Fruit fly (Drosophila melanogaster) whole organism, embryonic: ENCODE data around the gene CG3434.

Experiments used
- CG10543 ChIP-seq: fragments of 200-800 bp; sonication (Bioruptor generic); optimal IDR thresholded peaks from 3 replicates; lab custom pipeline; 2017; ENCODE audit warnings: missing biosample characterization, mild to moderate bottlenecking, missing genetic modification characterization, moderate library complexity
- CG1233 ChIP-seq: fragments of 200-800 bp; sonication (Bioruptor generic); optimal IDR thresholded peaks from 4 replicates; lab custom pipeline; 2018; ENCODE audit warnings: missing biosample characterization, mild to moderate bottlenecking, missing genetic modification characterization
- CG12744 ChIP-seq: fragments of 200-800 bp; sonication (Bioruptor generic); optimal IDR thresholded peaks from 2 replicates; lab custom pipeline; 2016; ENCODE audit warnings: missing biosample characterization, missing genetic modification characterization
- CG13296 ChIP-seq: fragments of 200-800 bp; sonication (Bioruptor generic); optimal IDR thresholded peaks from 3 replicates; lab custom pipeline; 2018; ENCODE audit warnings: missing biosample characterization, mild to moderate bottlenecking, missing genetic modification characterization
- CG14441 ChIP-seq: fragments of 200-800 bp; sonication (Bioruptor generic); IDR thresholded peaks from 2 replicates; pipeline ENCODE4 v1.3.6; 2022; ENCODE audit warnings: missing biosample characterization, missing genetic modification characterization
- CG15696 ChIP-seq: fragments of 200-800 bp; sonication (Bioruptor generic); optimal IDR thresholded peaks from 2 replicates; lab custom pipeline; 2019; ENCODE audit warnings: missing biosample characterization, mild to moderate bottlenecking, missing genetic modification characterization, moderate library complexity
- CG17359 ChIP-seq: fragments of 200-800 bp; sonication (Bioruptor generic); optimal IDR thresholded peaks from 3 replicates; lab custom pipeline; 2018; ENCODE audit warnings: missing biosample characterization, mild to moderate bottlenecking, missing genetic modification characterization, moderate library complexity
- CG17361 ChIP-seq: fragments of 200-800 bp; sonication (Bioruptor generic); IDR thresholded peaks from 3 replicates; pipeline ENCODE4 v1.3.6; 2022; ENCODE audit warnings: missing biosample characterization, missing genetic modification characterization
- CG17912 ChIP-seq: fragments of 200-800 bp; sonication (Bioruptor generic); optimal IDR thresholded peaks from 2 replicates; lab custom pipeline; 2018; ENCODE audit warnings: missing biosample characterization, mild to moderate bottlenecking, missing genetic modification characterization
- CG18764 ChIP-seq: fragments of 200-800 bp; sonication (Bioruptor generic); optimal IDR thresholded peaks from 3 replicates; lab custom pipeline; 2016; ENCODE audit warnings: missing biosample characterization, missing genetic modification characterization
- CG32772 ChIP-seq: fragments of 200-800 bp; sonication (Bioruptor generic); IDR thresholded peaks from 2 replicates; pipeline ENCODE4 v1.3.6; 2022; ENCODE audit warnings: missing biosample characterization, missing genetic modification characterization
- CG33557 ChIP-seq: fragments of 200-800 bp; sonication (Bioruptor generic); optimal IDR thresholded peaks from 2 replicates; lab custom pipeline; 2019; ENCODE audit warnings: missing biosample characterization, mild to moderate bottlenecking, missing genetic modification characterization, moderate library complexity
- CG3838 ChIP-seq: fragments of 200-800 bp; sonication (Bioruptor generic); optimal IDR thresholded peaks from 3 replicates; lab custom pipeline; 2016; ENCODE audit warnings: missing biosample characterization, missing genetic modification characterization
- CG6683 ChIP-seq: fragments of 200-800 bp; sonication (Bioruptor generic); optimal IDR thresholded peaks from 2 replicates; lab custom pipeline; 2017; ENCODE audit warnings: missing biosample characterization, mild to moderate bottlenecking, missing genetic modification characterization, missing genetic modification reagents
- CG7786 ChIP-seq: fragments of 200-800 bp; sonication (Bioruptor generic); optimal IDR thresholded peaks from 2 replicates; lab custom pipeline; 2016; ENCODE audit warnings: missing biosample characterization, missing genetic modification characterization
- CG8089 ChIP-seq: fragments of 200-800 bp; sonication (Bioruptor generic); optimal IDR thresholded peaks from 3 replicates; lab custom pipeline; 2016; ENCODE audit warnings: missing biosample characterization, missing genetic modification characterization
- CG8478 ChIP-seq: fragments of >200 bp; optimal IDR thresholded peaks from 2 replicates; lab custom pipeline; 2018
- CG9817 ChIP-seq: fragments of 200-800 bp; sonication (Bioruptor generic); optimal IDR thresholded peaks from 2 replicates; lab custom pipeline; 2018; ENCODE audit warnings: missing biosample characterization, mild to moderate bottlenecking, missing genetic modification characterization, moderate library complexity
- Chrac-16 ChIP-seq: fragments of 200-800 bp; sonication (Bioruptor generic); optimal IDR thresholded peaks from 3 replicates; lab custom pipeline; 2016; ENCODE audit warnings: missing biosample characterization, missing genetic modification characterization
- D19A ChIP-seq: fragments of 200-800 bp; optimal IDR thresholded peaks from 3 replicates; lab custom pipeline; 2019; ENCODE audit warnings: missing biosample characterization, mild to moderate bottlenecking, missing genetic modification characterization, moderate library complexity
- Deaf1 ChIP-seq: fragments of 200-800 bp; optimal IDR thresholded peaks from 3 replicates; lab custom pipeline; 2019; ENCODE audit warnings: missing biosample characterization, mild to moderate bottlenecking, missing genetic modification characterization, moderate library complexity
- E2f1 ChIP-seq: fragments of 200-800 bp; sonication (Bioruptor generic); IDR thresholded peaks from 2 replicates; pipeline ENCODE4 v1.3.6; 2022; ENCODE audit warnings: missing biosample characterization, missing genetic modification characterization
- GATAe ChIP-seq: fragments of 200-800 bp; sonication (Bioruptor generic); conservative IDR thresholded peaks from 2 replicates; pipeline ENCODE4 v1.3.6; 2022; ENCODE audit warnings: missing biosample characterization, missing genetic modification characterization
- Hey ChIP-seq: fragments of 200-800 bp; sonication (Bioruptor generic); optimal IDR thresholded peaks from 3 replicates; lab custom pipeline; 2018; ENCODE audit warnings: missing biosample characterization, mild to moderate bottlenecking, missing genetic modification characterization
- HmgD ChIP-seq: fragments of 200-800 bp; sonication (Bioruptor generic); optimal IDR thresholded peaks from 3 replicates; lab custom pipeline; 2016; ENCODE audit warnings: missing biosample characterization, missing genetic modification characterization
- Hmx ChIP-seq: fragments of 200-800 bp; sonication (Bioruptor generic); optimal IDR thresholded peaks from 2 replicates; lab custom pipeline; 2016; ENCODE audit warnings: missing biosample characterization, missing genetic modification characterization
- Jarid2 ChIP-seq: fragments of 200-800 bp; sonication (Bioruptor generic); optimal IDR thresholded peaks from 3 replicates; lab custom pipeline; 2017; ENCODE audit warnings: mild to moderate bottlenecking, missing biosample characterization, missing genetic modification reagents, missing genetic modification characterization
- Lhr ChIP-seq: fragments of 200-800 bp; sonication (Bioruptor generic); optimal IDR thresholded peaks from 3 replicates; lab custom pipeline; 2017; ENCODE audit warnings: mild to moderate bottlenecking, missing biosample characterization, missing genetic modification reagents, missing genetic modification characterization
- Lpt ChIP-seq: fragments of >200 bp; optimal IDR thresholded peaks from 2 replicates; lab custom pipeline; 2018; ENCODE audit warnings: missing biosample characterization, missing genetic modification characterization
- Mes4 ChIP-seq: fragments of 200-800 bp; sonication (Bioruptor generic); optimal IDR thresholded peaks from 2 replicates; lab custom pipeline; 2016; ENCODE audit warnings: missing biosample characterization, missing genetic modification characterization
- Optix ChIP-seq: fragments of 200-800 bp; sonication (Bioruptor generic); IDR thresholded peaks from 3 replicates; pipeline ENCODE4 v1.3.6; 2022; ENCODE audit warnings: missing biosample characterization, missing genetic modification characterization
- Ssrp ChIP-seq: fragments of 200-800 bp; sonication (Bioruptor generic); optimal IDR thresholded peaks from 2 replicates; lab custom pipeline; 2018; ENCODE audit warnings: missing biosample characterization, mild to moderate bottlenecking, missing genetic modification characterization, moderate library complexity
- Vsx1 ChIP-seq: fragments of 200-800 bp; sonication (Bioruptor generic); optimal IDR thresholded peaks from 2 replicates; lab custom pipeline; 2017; ENCODE audit warnings: missing biosample characterization, mild to moderate bottlenecking, missing genetic modification characterization, missing genetic modification reagents
- bsh ChIP-seq, 2 experiments: fragments of 200-800 bp; sonication (Bioruptor generic); optimal IDR thresholded peaks; 2 replicates each; lab custom pipeline; 2017 to 2018; ENCODE audit warnings: mild to moderate bottlenecking in 2 of 2, missing biosample characterization in 2 of 2, missing genetic modification characterization in 2 of 2, moderate library complexity in 1 of 2
- cas ChIP-seq: fragments of 200-800 bp; sonication (Bioruptor generic); IDR thresholded peaks from 2 replicates; pipeline ENCODE4 v1.3.6; 2022; ENCODE audit warnings: missing biosample characterization, missing genetic modification characterization
- cg ChIP-seq: fragments of 200-800 bp; sonication (Bioruptor generic); optimal IDR thresholded peaks from 3 replicates; lab custom pipeline; 2019; ENCODE audit warnings: missing biosample characterization, mild to moderate bottlenecking, missing genetic modification characterization, moderate library complexity
- chm ChIP-seq: fragments of 200-800 bp; sonication (Bioruptor generic); IDR thresholded peaks from 2 replicates; pipeline ENCODE4 v1.3.6; 2022; ENCODE audit warnings: missing biosample characterization, missing genetic modification characterization
- dmrt99B ChIP-seq: fragments of 200-800 bp; sonication (Bioruptor generic); optimal IDR thresholded peaks from 2 replicates; lab custom pipeline; 2018; ENCODE audit warnings: missing biosample characterization, mild to moderate bottlenecking, missing genetic modification characterization, moderate library complexity
- dpn ChIP-seq, 2 experiments: fragments of 200-800 bp; sonication (Bioruptor generic); optimal IDR thresholded peaks; 3 replicates each; lab custom pipeline; 2016; ENCODE audit warnings: missing biosample characterization in 2 of 2, missing genetic modification characterization in 2 of 2
- grau ChIP-seq: fragments of 200-800 bp; optimal IDR thresholded peaks from 3 replicates; lab custom pipeline; 2019; ENCODE audit warnings: missing biosample characterization, mild to moderate bottlenecking, missing genetic modification characterization, moderate library complexity
- gsb-n ChIP-seq: fragments of 200-800 bp; sonication (Bioruptor generic); optimal IDR thresholded peaks from 3 replicates; lab custom pipeline; 2018; ENCODE audit warnings: missing biosample characterization, mild to moderate bottlenecking, missing genetic modification characterization
- ham ChIP-seq: fragments of 200-800 bp; sonication (Bioruptor generic); IDR thresholded peaks from 2 replicates; pipeline ENCODE4 v1.3.6; 2022; ENCODE audit warnings: missing biosample characterization, missing genetic modification characterization
- hth ChIP-seq: fragments of >200 bp; optimal IDR thresholded peaks from 2 replicates; lab custom pipeline; 2017; ENCODE audit warnings: inconsistent platforms
- lola ChIP-seq, 3 experiments: fragments of >200 bp in 2 of 3; fragments of 200-800 bp in 1 of 3; sonication (Bioruptor generic) in 1 of 3; optimal IDR thresholded peaks; 2 replicates each; lab custom pipeline; 2017 to 2019; ENCODE audit warnings: missing biosample characterization in 3 of 3, missing genetic modification characterization in 3 of 3, mild to moderate bottlenecking in 1 of 3, moderate library complexity in 1 of 3
- pho ChIP-seq: fragments of 200-800 bp; sonication (Bioruptor generic); optimal IDR thresholded peaks from 2 replicates; lab custom pipeline; 2016; ENCODE audit warnings: missing biosample characterization, missing genetic modification characterization
- run ChIP-seq: fragments of 200-800 bp; sonication (Bioruptor generic); optimal IDR thresholded peaks from 3 replicates; lab custom pipeline; 2018; ENCODE audit warnings: missing biosample characterization, mild to moderate bottlenecking, missing genetic modification characterization
- sob ChIP-seq: fragments of 200-800 bp; sonication (Bioruptor generic); IDR thresholded peaks from 2 replicates; pipeline ENCODE4 v1.3.6; 2022; ENCODE audit warnings: missing biosample characterization, missing genetic modification characterization
- stwl ChIP-seq: fragments of 200-800 bp; sonication (Bioruptor generic); optimal IDR thresholded peaks from 3 replicates; lab custom pipeline; 2018; ENCODE audit warnings: missing biosample characterization, mild to moderate bottlenecking, missing genetic modification characterization, moderate library complexity
- toy ChIP-seq: fragments of 200-800 bp; sonication (Bioruptor generic); IDR thresholded peaks from 2 replicates; pipeline ENCODE4 v1.3.6; 2022; ENCODE audit warnings: missing biosample characterization, missing genetic modification characterization
- unc-4 ChIP-seq: fragments of 200-800 bp; sonication (Bioruptor generic); IDR thresholded peaks from 2 replicates; pipeline ENCODE4 v1.3.6; 2022; ENCODE audit warnings: missing biosample characterization, missing genetic modification characterization; ENCODE audit not compliant: partially characterized antibody

The CG3434 gene

dm6 chr3L:9441907-9442479 lies 18.6 kb downstream of the CG3434 start, which contains the start of the genes Bet3 and Nf-YA (continued):
- TF ChIP-seq Vsx1 (no peak), gsb-n (tag; lab: Kevin White, UChicago) (peak; percentile 26), Lpt (GFP tag; lab: Kevin White, UChicago) (no peak), Hmx (GFP tag; lab: Kevin White, UChicago) (no peak), ham (GFP tag; lab: Robert Waterston, UW) (no peak), Lhr (peak; percentile 44), run (tag; lab: Kevin White, UChicago) (no peak), Ssrp (tag; lab: Kevin White, UChicago) (peak; percentile 44), cas (no peak), unc-4 (GFP tag; lab: Robert Waterston, UW) (peak; percentile 86), CG17359 (tag; lab: Kevin White, UChicago) (peak; percentile 9), CG7786 (peak; percentile 51), CG32772 (GFP tag; lab: Robert Waterston, UW) (peak; percentile 61), bsh (GFP tag; optimal IDR thresholded peaks at IDR 0.05; lab: Kevin White, UChicago) (peak in 1 of 2 experiments; percentile 28), Deaf1 (tag; lab: Kevin White, UChicago) (no peak), CG13296 (peak; percentile 0), hth (lab: Kevin White, UChicago) (no peak), dmrt99B (tag; lab: Kevin White, UChicago) (no peak), toy (GFP tag; lab: Robert Waterston, UW) (no peak), Hey (tag; lab: Kevin White, UChicago) (no peak), Mes4 (GFP tag; lab: Kevin White, UChicago) (no peak), CG14441 (GFP tag; lab: Robert Waterston, UW) (peak; percentile 59), CG33557 (no peak), D19A (tag; lab: Kevin White, UChicago) (peak; percentile 20), dpn (GFP tag; optimal IDR thresholded peaks at IDR 0.05; lab: Kevin White, UChicago) (peak; percentile 65 to 68), GATAe (GFP tag; lab: Robert Waterston, UW) (no peak), CG10543 (GFP tag; lab: Kevin White, UChicago) (peak; percentile 36), Optix (peak; percentile 11; the same call in 1 of the 3 replicates), CG15696 (tag; lab: Kevin White, UChicago) (peak; percentile 55), CG6683 (GFP tag; lab: Kevin White, UChicago) (no peak), CG8089 (GFP tag; lab: Kevin White, UChicago) (peak; percentile 3), CG17912 (peak; percentile 62), sob (GFP tag; lab: Robert Waterston, UW) (peak; percentile 62), cg (peak; percentile 6), CG18764 (GFP tag; lab: Kevin White, UChicago) (peak; percentile 6), Chrac-16 (GFP tag; lab: Kevin White, UChicago) (peak; percentile 32), CG3838 (no peak), grau (tag; lab: Kevin White, UChicago) (peak; percentile 34), E2f1 (peak; percentile 19; the same call in 1 of the 2 replicates), HmgD (peak; percentile 67), chm (peak; percentile 53; the same call in 1 of the 2 replicates), CG9817 (tag; lab: Kevin White, UChicago) (peak; percentile 58), lola (GFP tag; optimal IDR thresholded peaks at IDR 0.05; lab: Kevin White, UChicago) (peak in 1 of 3 experiments; percentile 9), CG1233 (GFP tag; lab: Kevin White, UChicago) (peak; percentile 27), CG17361 (GFP tag; lab: Robert Waterston, UW) (peak; percentile 48), CG8478 (lab: Kevin White, UChicago) (no peak), Jarid2 (GFP tag; lab: Kevin White, UChicago) (peak; percentile 20), stwl (tag; lab: Kevin White, UChicago) (peak; percentile 77), pho (GFP tag; lab: Kevin White, UChicago) (peak; percentile 43), CG12744 (GFP tag; lab: Kevin White, UChicago) (peak; percentile 21)
